Worm (Caenorhabditis elegans) whole organism, L4 larva: Measurements from ENCODE around the gene C05C10.2.

Experiments
- F10B5.3 ChIP-seq: sonication (generic microtip); optimal IDR thresholded peaks from 2 replicates; lab custom pipeline; 2016; ENCODE audit warnings: mild to moderate bottlenecking, missing genetic modification characterization, missing compliant biosample characterization
- R02D3.7 ChIP-seq: fragments of 150-350 bp; sonication (generic microtip); optimal IDR thresholded peaks from 3 replicates; lab custom pipeline; 2014; ENCODE audit warnings: missing biosample characterization, missing genetic modification characterization
- T20F7.1 ChIP-seq: fragments of 200-800 bp; sonication (Bioruptor generic); optimal IDR thresholded peaks from 2 replicates; lab custom pipeline; 2018; ENCODE audit warnings: mild to moderate bottlenecking, missing genetic modification characterization, missing compliant biosample characterization
- ZK337.2 ChIP-seq: fragments of 200-800 bp; sonication (Bioruptor generic); IDR thresholded peaks from 2 replicates; pipeline ENCODE4 v1.3.6; 2022; ENCODE audit warnings: missing genetic modification reagents, missing genetic modification characterization, missing compliant biosample characterization
- aly-2 ChIP-seq: sonication (generic microtip); optimal IDR thresholded peaks from 2 replicates; lab custom pipeline; 2018; ENCODE audit warnings: missing biosample characterization, missing genetic modification characterization
- arid-1 ChIP-seq: fragments of 200-800 bp; sonication (Bioruptor generic); conservative IDR thresholded peaks from 2 replicates; pipeline ENCODE4 v1.3.6; 2022; ENCODE audit warnings: missing genetic modification reagents, missing genetic modification characterization, missing compliant biosample characterization
- ceh-28 ChIP-seq: fragments of 150-350 bp; optimal IDR thresholded peaks from 2 replicates; lab custom pipeline; 2014; ENCODE audit warnings: missing biosample characterization, missing genetic modification reagents, missing genetic modification characterization
- ceh-44 ChIP-seq: fragments of 200-800 bp; sonication (Bioruptor generic); IDR thresholded peaks from 2 replicates; pipeline ENCODE4 v1.3.6; 2022; ENCODE audit warnings: missing genetic modification reagents, missing genetic modification characterization, missing compliant biosample characterization
- ces-1 ChIP-seq: fragments of 150-350 bp; sonication (generic microtip); optimal IDR thresholded peaks from 4 replicates; lab custom pipeline; 2014; ENCODE audit warnings: missing biosample characterization, missing genetic modification reagents, missing genetic modification characterization
- cey-2 ChIP-seq: sonication (generic microtip); optimal IDR thresholded peaks from 3 replicates; lab custom pipeline; 2017; ENCODE audit warnings: missing genetic modification characterization, mild to moderate bottlenecking, missing compliant biosample characterization, antibody characterized with exemption, borderline replicate concordance; ENCODE audit not compliant: insufficient read depth
- ctbp-1 ChIP-seq: fragments of 200-800 bp; sonication (Bioruptor generic); IDR thresholded peaks from 2 replicates; pipeline ENCODE4 v1.3.6; 2022; ENCODE audit warnings: missing genetic modification reagents, missing genetic modification characterization, missing compliant biosample characterization
- daf-16 ChIP-seq, 3 experiments: sonication (generic microtip); optimal IDR thresholded peaks; 2 replicates each; lab custom pipeline; 2016 to 2017; ENCODE audit warnings: missing genetic modification characterization in 3 of 3, missing genetic modification reagents in 3 of 3, mild to moderate bottlenecking in 2 of 3, missing compliant biosample characterization in 2 of 3, missing biosample characterization in 1 of 3, moderate library complexity in 1 of 3
- dmd-6 ChIP-seq: fragments of 200-800 bp; sonication (Bioruptor generic); IDR thresholded peaks from 2 replicates; pipeline ENCODE4 v1.3.6; 2022; ENCODE audit warnings: missing genetic modification reagents, missing genetic modification characterization, missing compliant biosample characterization
- dmd-9 ChIP-seq: fragments of 200-800 bp; sonication (Bioruptor generic); IDR thresholded peaks from 2 replicates; pipeline ENCODE4 v1.3.6; 2022; ENCODE audit warnings: missing genetic modification reagents, missing genetic modification characterization, missing compliant biosample characterization
- dpl-1 ChIP-seq: fragments of 150-350 bp; optimal IDR thresholded peaks from 2 replicates; lab custom pipeline; 2014; ENCODE audit warnings: missing biosample characterization, missing genetic modification reagents, missing genetic modification characterization
- dve-1 ChIP-seq: sonication (generic microtip); optimal IDR thresholded peaks from 2 replicates; lab custom pipeline; 2017; ENCODE audit warnings: antibody characterized with exemption, mild to moderate bottlenecking, missing genetic modification characterization, missing compliant biosample characterization; ENCODE audit not compliant: insufficient read depth
- egl-27 ChIP-seq: sonication (generic microtip); optimal IDR thresholded peaks from 3 replicates; lab custom pipeline; 2017; ENCODE audit warnings: missing biosample characterization, missing genetic modification reagents, missing genetic modification characterization
- fkh-10 ChIP-seq: fragments of 150-350 bp; optimal IDR thresholded peaks from 2 replicates; lab custom pipeline; 2014; ENCODE audit warnings: missing biosample characterization, missing genetic modification reagents, missing genetic modification characterization
- hif-1 ChIP-seq, 2 experiments: sonication (generic microtip); optimal IDR thresholded peaks; 2 replicates each; lab custom pipeline; 2016 to 2017; ENCODE audit warnings: missing compliant biosample characterization in 2 of 2, missing genetic modification characterization in 2 of 2, missing genetic modification reagents in 2 of 2, missing genotype in 2 of 2, mild to moderate bottlenecking in 1 of 2
- hlh-11 ChIP-seq: fragments of 200-800 bp; sonication (Bioruptor generic); optimal IDR thresholded peaks from 2 replicates; lab custom pipeline; 2018; ENCODE audit warnings: mild to moderate bottlenecking, missing genetic modification characterization, missing compliant biosample characterization
- hlh-30 ChIP-seq: sonication (generic microtip); optimal IDR thresholded peaks from 2 replicates; lab custom pipeline; 2017; ENCODE audit warnings: antibody characterized with exemption, mild to moderate bottlenecking, missing genetic modification characterization, missing compliant biosample characterization; ENCODE audit not compliant: insufficient read depth
- hmg-1.1 ChIP-seq: fragments of 200-800 bp; sonication (Bioruptor generic); IDR thresholded peaks from 2 replicates; pipeline ENCODE4 v1.3.6; 2022; ENCODE audit warnings: missing genetic modification reagents, missing genetic modification characterization, missing compliant biosample characterization
- lin-1 ChIP-seq: fragments of 200-800 bp; sonication (Bioruptor generic); IDR thresholded peaks from 2 replicates; pipeline ENCODE4 v1.3.6; 2022; ENCODE audit warnings: missing genetic modification reagents, missing genetic modification characterization, missing compliant biosample characterization
- lin-13 ChIP-seq: fragments of 150-350 bp; optimal IDR thresholded peaks from 2 replicates; lab custom pipeline; 2014; ENCODE audit warnings: missing biosample characterization, missing genetic modification reagents, missing genetic modification characterization
- lin-38 ChIP-seq: fragments of 200-800 bp; sonication (Bioruptor generic); IDR thresholded peaks from 2 replicates; pipeline ENCODE4 v1.3.6; 2022; ENCODE audit warnings: missing genetic modification reagents, missing genetic modification characterization, missing compliant biosample characterization
- lsy-2 ChIP-seq, 2 experiments: fragments of 150-350 bp in 1 of 2; sonication (generic microtip) in 1 of 2; optimal IDR thresholded peaks; 2 replicates each; lab custom pipeline; 2014 to 2017; ENCODE audit warnings: missing biosample characterization in 2 of 2, missing genetic modification characterization in 2 of 2
- madf-9 ChIP-seq: fragments of 200-800 bp; sonication (Bioruptor generic); conservative IDR thresholded peaks from 2 replicates; pipeline ENCODE4 v1.3.6; 2022; ENCODE audit warnings: missing genetic modification reagents, missing genetic modification characterization, missing compliant biosample characterization
- mdl-1 ChIP-seq, 2 experiments: fragments of 150-350 bp in 1 of 2; sonication (generic microtip) in 1 of 2; optimal IDR thresholded peaks; 2 replicates each; lab custom pipeline; 2014 to 2017; ENCODE audit warnings: missing biosample characterization in 2 of 2, missing genetic modification characterization in 2 of 2
- mdt-29 ChIP-seq: fragments of 200-800 bp; sonication (Bioruptor generic); IDR thresholded peaks from 2 replicates; pipeline ENCODE4 v1.3.6; 2022; ENCODE audit warnings: missing genetic modification reagents, missing genetic modification characterization, missing compliant biosample characterization
- mep-1 ChIP-seq: fragments of 150-350 bp; sonication (generic microtip); optimal IDR thresholded peaks from 3 replicates; lab custom pipeline; 2014; ENCODE audit warnings: missing biosample characterization, missing genetic modification characterization
- mes-2 ChIP-seq: sonication (generic microtip); optimal IDR thresholded peaks from 2 replicates; lab custom pipeline; 2016; ENCODE audit warnings: missing genotype, mild to moderate bottlenecking, missing genetic modification characterization, missing compliant biosample characterization; ENCODE audit not compliant: poor library complexity, severe bottlenecking
- mxl-3 ChIP-seq: fragments of 200-800 bp; sonication (Bioruptor generic); optimal IDR thresholded peaks from 2 replicates; lab custom pipeline; 2018; ENCODE audit warnings: mild to moderate bottlenecking, missing genetic modification characterization, missing compliant biosample characterization
- nhr-11 ChIP-seq: fragments of 150-350 bp; optimal IDR thresholded peaks from 2 replicates; lab custom pipeline; 2014; ENCODE audit warnings: missing biosample characterization, missing genetic modification characterization
- nhr-111 ChIP-seq: fragments of 200-800 bp; sonication (Bioruptor generic); optimal IDR thresholded peaks from 2 replicates; lab custom pipeline; 2018; ENCODE audit warnings: mild to moderate bottlenecking, missing genetic modification characterization, missing compliant biosample characterization
- nhr-25 ChIP-seq: sonication (generic microtip); optimal IDR thresholded peaks from 2 replicates; lab custom pipeline; 2017; ENCODE audit warnings: missing genetic modification characterization, mild to moderate bottlenecking, missing compliant biosample characterization, antibody characterized with exemption, moderate library complexity, borderline replicate concordance; ENCODE audit not compliant: insufficient read depth
- nhr-28 ChIP-seq: fragments of 150-350 bp; optimal IDR thresholded peaks from 2 replicates; lab custom pipeline; 2014; ENCODE audit warnings: missing biosample characterization, missing genetic modification characterization
- nhr-6 ChIP-seq: fragments of 150-350 bp; optimal IDR thresholded peaks from 2 replicates; lab custom pipeline; 2014; ENCODE audit warnings: missing biosample characterization, missing genetic modification characterization
- nhr-77 ChIP-seq: fragments of 150-350 bp; optimal IDR thresholded peaks from 2 replicates; lab custom pipeline; 2014; ENCODE audit warnings: missing biosample characterization, missing genetic modification characterization
- php-3 ChIP-seq: fragments of 200-800 bp; sonication (Bioruptor generic); IDR thresholded peaks from 2 replicates; pipeline ENCODE4 v1.3.6; 2022; ENCODE audit warnings: missing genetic modification reagents, missing genetic modification characterization, missing compliant biosample characterization
- pqm-1 ChIP-seq: sonication (generic microtip); optimal IDR thresholded peaks from 2 replicates; lab custom pipeline; 2017; ENCODE audit warnings: missing biosample characterization, missing genetic modification characterization
- rbr-2 ChIP-seq: sonication (generic microtip); optimal IDR thresholded peaks from 2 replicates; lab custom pipeline; 2016; ENCODE audit warnings: missing genotype, missing genetic modification characterization, missing compliant biosample characterization
- saeg-2 ChIP-seq: fragments of 200-800 bp; sonication (Bioruptor generic); IDR thresholded peaks from 2 replicates; pipeline ENCODE4 v1.3.6; 2022; ENCODE audit warnings: missing genetic modification reagents, missing genetic modification characterization, missing compliant biosample characterization
- snpc-1.2 ChIP-seq: fragments of 200-800 bp; sonication (Bioruptor generic); IDR thresholded peaks from 2 replicates; pipeline ENCODE4 v1.3.6; 2022; ENCODE audit warnings: missing genetic modification reagents, missing genetic modification characterization, missing compliant biosample characterization
- spr-1 ChIP-seq: sonication (generic microtip); optimal IDR thresholded peaks from 2 replicates; lab custom pipeline; 2016; ENCODE audit warnings: mild to moderate bottlenecking, missing genetic modification characterization, missing compliant biosample characterization
- tra-1 ChIP-seq: fragments of 200-800 bp; sonication (Bioruptor generic); IDR thresholded peaks from 2 replicates; pipeline ENCODE4 v1.3.6; 2022; ENCODE audit warnings: missing genetic modification reagents, missing genetic modification characterization, missing compliant biosample characterization
- unc-130 ChIP-seq: sonication (generic microtip); optimal IDR thresholded peaks from 2 replicates; lab custom pipeline; 2016; ENCODE audit warnings: missing genetic modification reagents, missing genetic modification characterization, missing compliant biosample characterization
- vab-7 ChIP-seq: fragments of 200-800 bp; sonication (Bioruptor generic); IDR thresholded peaks from 2 replicates; pipeline ENCODE4 v1.3.6; 2022; ENCODE audit warnings: missing genetic modification reagents, missing genetic modification characterization, missing compliant biosample characterization
- zag-1 ChIP-seq: fragments of 150-350 bp; optimal IDR thresholded peaks from 2 replicates; lab custom pipeline; 2014; ENCODE audit warnings: missing biosample characterization, missing genetic modification characterization

Gene C05C10.2

ce11 chrII:9967999-9968706 is 46.1 kb downstream of the C05C10.2 start, which contains the start of the genes R53.4 and psf-1:
Gene R53.4 (minus strand): TSS chrII:9968049.
Gene psf-1 (plus strand): TSS chrII:9968673.
- TF ChIP-seq ceh-28 (tag; lab: Kevin White, UChicago) (no peak), cey-2 (tag; lab: Kevin White, UChicago) (no peak), arid-1 (GFP tag; lab: Robert Waterston, UW) (0 out of 2 replicates have a peak, but pooled peaks have one; percentile 10), snpc-1.2 (GFP tag; lab: Robert Waterston, UW) (no peak), dmd-9 (no peak), mdl-1 (tag; optimal IDR thresholded peaks at IDR 0.05; lab: Kevin White, UChicago) (no peak), mes-2 (tag; lab: Kevin White, UChicago) (peak; percentile 97), nhr-25 (tag; lab: Kevin White, UChicago) (no peak), hlh-30 (tag; lab: Kevin White, UChicago) (peak; percentile 60), F10B5.3 (no peak), ZK337.2 (GFP tag; lab: Robert Waterston, UW) (no peak), hlh-11 (tag; lab: Kevin White, UChicago) (peak; percentile 36), lin-13 (GFP tag; lab: Kevin White, UChicago) (peak; percentile 2), ceh-44 (GFP tag; lab: Robert Waterston, UW) (peak; percentile 61; the same call in 1 of the 2 replicates), mxl-3 (peak; percentile 22), nhr-111 (no peak), fkh-10 (GFP tag; lab: Kevin White, UChicago) (peak; percentile 2), hmg-1.1 (GFP tag; lab: Robert Waterston, UW) (peak; percentile 61), ces-1 (GFP tag; lab: Kevin White, UChicago) (no peak), dpl-1 (peak; percentile 85), saeg-2 (GFP tag; lab: Robert Waterston, UW) (no peak), dve-1 (tag; lab: Kevin White, UChicago) (peak; percentile 43), unc-130 (GFP tag; lab: Kevin White, UChicago) (peak; percentile 96), lin-1 (GFP tag; lab: Robert Waterston, UW) (no peak), spr-1 (tag; lab: Kevin White, UChicago) (no peak), nhr-28 (tag; lab: Kevin White, UChicago) (peak; percentile 40), egl-27 (no peak), R02D3.7 (tag; lab: Kevin White, UChicago) (no peak), nhr-11 (tag; lab: Kevin White, UChicago) (peak; percentile 87), nhr-6 (tag; lab: Kevin White, UChicago) (peak; percentile 42), mep-1 (tag; lab: Kevin White, UChicago) (peak; percentile 46), mdt-29 (GFP tag; lab: Robert Waterston, UW) (no peak), nhr-77 (tag; lab: Kevin White, UChicago) (peak; percentile 31), dmd-6 (GFP tag; lab: Robert Waterston, UW) (peak; percentile 30; the same call in 1 of the 2 replicates), aly-2 (no peak), ctbp-1 (GFP tag; lab: Robert Waterston, UW) (no peak), rbr-2 (tag; lab: Kevin White, UChicago) (peak; percentile 49), tra-1 (0 out of 2 replicates have a peak, but pooled peaks have one; percentile 37), php-3 (no peak), vab-7 (GFP tag; lab: Robert Waterston, UW) (peak; percentile 30; the same call in 1 of the 2 replicates), T20F7.1 (GFP tag; lab: Kevin White, UChicago) (peak; percentile 60), lin-38 (GFP tag; lab: Robert Waterston, UW) (peak; percentile 56), zag-1 (tag; lab: Kevin White, UChicago) (no peak), pqm-1 (tag; lab: Kevin White, UChicago) (peak; percentile 3), lsy-2 (tag; optimal IDR thresholded peaks at IDR 0.05; lab: Kevin White, UChicago) (peak in 1 of 2 experiments; percentile 90), hif-1 (tag; optimal IDR thresholded peaks at IDR 0.05; lab: Kevin White, UChicago) (peak in 1 of 2 experiments; percentile 82), madf-9 (no peak), daf-16 (GFP tag; optimal IDR thresholded peaks at IDR 0.05; lab: Kevin White, UChicago) (no peak), daf-16 (tag; optimal IDR thresholded peaks at IDR 0.05; lab: Kevin White, UChicago) (peak; percentile 23)
